Fruit fly (Drosophila melanogaster): Measurements from ENCODE around the gene kto.

kto gene

DNA sequence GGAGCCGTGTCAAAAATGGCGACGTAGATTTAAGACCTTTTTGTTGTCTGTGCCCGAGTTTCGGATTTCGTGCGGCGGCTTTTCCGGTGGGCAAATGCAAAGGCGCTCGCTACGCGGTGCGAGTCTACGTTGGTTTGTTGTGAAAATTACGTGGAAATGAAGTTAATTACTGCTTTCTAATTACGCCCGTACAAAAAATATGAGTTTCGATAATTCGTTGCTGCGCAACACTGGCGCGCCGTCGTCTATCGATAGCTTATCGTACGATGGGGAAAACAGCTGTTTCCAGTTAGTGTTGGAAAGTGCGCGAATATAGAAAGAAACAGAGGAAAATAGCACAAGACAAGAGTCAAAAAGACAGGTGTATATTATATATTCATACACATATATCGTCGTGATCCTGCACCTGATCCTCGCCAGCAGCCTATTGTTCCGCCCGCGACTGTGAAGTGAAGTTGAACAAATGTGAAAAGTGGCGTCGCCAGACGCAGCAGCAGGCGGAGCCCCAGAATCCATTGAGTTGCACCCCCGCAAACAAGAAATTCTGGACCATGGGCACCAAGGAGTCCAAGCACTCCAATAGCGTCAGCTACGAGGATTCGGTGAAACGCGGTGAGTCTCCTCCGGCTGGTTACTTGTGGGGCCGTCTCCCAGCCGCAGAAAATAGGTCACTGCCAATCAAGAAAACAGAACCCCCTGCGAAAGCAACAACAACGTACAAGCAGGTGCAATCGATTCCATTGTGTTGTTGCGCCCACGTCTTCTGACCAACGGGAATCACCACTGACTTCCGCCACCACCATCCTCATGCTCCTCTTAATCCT, 34.6 kb downstream of the kto start, which contains the start of the genes Rab8 and Usp32:
Gene Rab8, minus strand, starts transcription at position 236 of the 824 bp plus-strand sequence.
Gene Usp32, plus strand, starts transcription at position 297 of the 824 bp plus-strand sequence.
- peak; percentile 83 for TF ChIP-seq cic (GFP tag; optimal IDR thresholded peaks at IDR 0.05)
- TF ChIP-seq CG33017 (tag; optimal IDR thresholded peaks at IDR 0.05) = peak; percentile 73
- TF ChIP-seq pad (GFP tag; optimal IDR thresholded peaks at IDR 0.05) = peak; percentile 83
- TF ChIP-seq kay (GFP tag; ENCODE audit: borderline replicate concordance) = no peak
- TF ChIP-seq tj (GFP tag; optimal IDR thresholded peaks at IDR 0.05) = peak; percentile 46
- peak; percentile 71 for TF ChIP-seq CG7045 (GFP tag; optimal IDR thresholded peaks at IDR 0.05)
- TF ChIP-seq bab1 (GFP tag; optimal IDR thresholded peaks at IDR 0.05) = peak; percentile 83
- peak; percentile 80 for TF ChIP-seq CG12768 (GFP tag; optimal IDR thresholded peaks at IDR 0.05)
- TF ChIP-seq CG14711 (tag; optimal IDR thresholded peaks at IDR 0.05) = peak; percentile 71
- peak; percentile 90 for TF ChIP-seq Crg-1 (GFP tag; optimal IDR thresholded peaks at IDR 0.05)
- no peak for TF ChIP-seq cnc (optimal IDR thresholded peaks at IDR 0.05)
- TF ChIP-seq CG11617 (GFP tag; optimal IDR thresholded peaks at IDR 0.05) = peak; percentile 80
- TF ChIP-seq CG1620 (GFP tag; optimal IDR thresholded peaks at IDR 0.05) = peak; percentile 94
- TF ChIP-seq Hr96 (GFP tag; optimal IDR thresholded peaks at IDR 0.05) = peak; percentile 82
- peak; percentile 68 for TF ChIP-seq Clk (GFP tag; optimal IDR thresholded peaks at IDR 0.05)
- peak; percentile 84 for TF ChIP-seq toe (GFP tag; optimal IDR thresholded peaks at IDR 0.05)
- peak; percentile 89 for TF ChIP-seq Mnt (GFP tag; optimal IDR thresholded peaks at IDR 0.05)
- TF ChIP-seq CG7101 (tag; optimal IDR thresholded peaks at IDR 0.05) = peak; percentile 84
- peak; percentile 67 for TF ChIP-seq CG5204 (GFP tag; optimal IDR thresholded peaks at IDR 0.05)
- TF ChIP-seq ovo (GFP tag; optimal IDR thresholded peaks at IDR 0.05) = peak; percentile 80

DNA sequence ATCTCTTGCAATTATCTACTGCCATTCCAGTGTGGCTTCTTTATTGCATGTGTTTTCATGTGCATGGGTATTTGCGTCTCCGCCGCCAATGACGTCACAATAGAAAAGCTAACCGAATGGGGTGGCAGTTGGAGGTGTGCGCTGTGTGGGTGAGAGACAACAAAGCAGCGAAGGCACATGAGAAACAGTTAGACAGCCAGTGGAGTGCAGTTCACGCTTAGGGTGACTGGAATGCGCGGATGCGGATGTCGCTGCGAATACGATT, 35.2 kb downstream of the kto start:
- TF ChIP-seq pad (GFP tag; optimal IDR thresholded peaks at IDR 0.05) (no peak), tj (GFP tag; optimal IDR thresholded peaks at IDR 0.05) (no peak), toe (GFP tag; optimal IDR thresholded peaks at IDR 0.05) (no peak), Mnt (GFP tag; optimal IDR thresholded peaks at IDR 0.05) (no peak), Clk (GFP tag; optimal IDR thresholded peaks at IDR 0.05) (no peak), CG14711 (tag; optimal IDR thresholded peaks at IDR 0.05) (no peak), CG12768 (GFP tag; optimal IDR thresholded peaks at IDR 0.05) (no peak), bab1 (GFP tag; optimal IDR thresholded peaks at IDR 0.05) (no peak), cnc (optimal IDR thresholded peaks at IDR 0.05) (no peak), ovo (GFP tag; optimal IDR thresholded peaks at IDR 0.05) (no peak), CG11617 (GFP tag; optimal IDR thresholded peaks at IDR 0.05) (no peak), Hr96 (GFP tag; optimal IDR thresholded peaks at IDR 0.05) (no peak), Crg-1 (GFP tag; optimal IDR thresholded peaks at IDR 0.05) (no peak), cic (GFP tag; optimal IDR thresholded peaks at IDR 0.05) (no peak), CG5204 (GFP tag; optimal IDR thresholded peaks at IDR 0.05) (no peak), CG7101 (tag; optimal IDR thresholded peaks at IDR 0.05) (no peak), kay (GFP tag; ENCODE audit: borderline replicate concordance) (no peak), CG33017 (tag; optimal IDR thresholded peaks at IDR 0.05) (no peak)

dm6 chr3L:19872465-19872883, 36.1 kb downstream of the kto start:
- TF ChIP-seq Mnt (GFP tag; optimal IDR thresholded peaks at IDR 0.05) (peak; percentile 74), ovo (GFP tag; optimal IDR thresholded peaks at IDR 0.05) (no peak), tj (GFP tag; optimal IDR thresholded peaks at IDR 0.05) (no peak), kay (GFP tag; ENCODE audit: borderline replicate concordance) (no peak), CG5204 (GFP tag; optimal IDR thresholded peaks at IDR 0.05) (no peak), Hr96 (GFP tag; optimal IDR thresholded peaks at IDR 0.05) (no peak), CG14711 (tag; optimal IDR thresholded peaks at IDR 0.05) (no peak), Crg-1 (GFP tag; optimal IDR thresholded peaks at IDR 0.05) (no peak), CG7045 (GFP tag; optimal IDR thresholded peaks at IDR 0.05) (no peak), CG11617 (GFP tag; optimal IDR thresholded peaks at IDR 0.05) (no peak), CG1620 (GFP tag; optimal IDR thresholded peaks at IDR 0.05) (no peak), bab1 (GFP tag; optimal IDR thresholded peaks at IDR 0.05) (no peak), cic (GFP tag; optimal IDR thresholded peaks at IDR 0.05) (peak; percentile 72), pad (GFP tag; optimal IDR thresholded peaks at IDR 0.05) (no peak), CG33017 (tag; optimal IDR thresholded peaks at IDR 0.05) (no peak), cnc (optimal IDR thresholded peaks at IDR 0.05) (no peak), Clk (GFP tag; optimal IDR thresholded peaks at IDR 0.05) (no peak)

dm6 chr3L:19873488-19873887, 37.1 kb downstream of the kto start:
- TF ChIP-seq cic (GFP tag; optimal IDR thresholded peaks at IDR 0.05) = peak; percentile 56
- TF ChIP-seq CG5204 (GFP tag; optimal IDR thresholded peaks at IDR 0.05) = no peak
